Worm (Caenorhabditis elegans): ENCODE measurements around the gene kle-2.

Gene kle-2

ce11 chrIII:7925968-7926367, 15.5 kb upstream of the kle-2 start:
- TF ChIP-seq ceh-58 (GFP tag; IDR thresholded peaks at IDR 0.05) (no peak), hmg-1.2 (GFP tag; IDR thresholded peaks at IDR 0.05) (peak; percentile 36; the same call in 1 of the 2 replicates), Y56A3A.18 (GFP tag; IDR thresholded peaks at IDR 0.05) (no peak), zfh-2 (GFP tag; conservative IDR thresholded peaks at IDR 0.05) (no peak)

ce11 chrIII:7928549-7929129, 12.9 kb upstream of the kle-2 start, which contains the start of the genes C29E4.13 and npp-15:
TSS of gene C29E4.13 (minus strand) at chrIII:7928717.
TSS of gene npp-15 (plus strand) at chrIII:7929043.
- TF ChIP-seq lsy-27 (tag; optimal IDR thresholded peaks at IDR 0.05; ENCODE audit: borderline replicate concordance, insufficient read depth) (no peak), madf-8 (GFP tag; conservative IDR thresholded peaks at IDR 0.05) (peak; percentile 55), B0261.1 (tag; optimal IDR thresholded peaks at IDR 0.05) (no peak), atf-7 (tag; optimal IDR thresholded peaks at IDR 0.05) (no peak), B0336.3 (GFP tag; IDR thresholded peaks at IDR 0.05) (no peak), D2030.7 (GFP tag; IDR thresholded peaks at IDR 0.05) (peak; percentile 50), snpc-3.4 (tag; optimal IDR thresholded peaks at IDR 0.05) (no peak), xnd-1 (tag; optimal IDR thresholded peaks at IDR 0.05) (peak; percentile 60), lin-40 (tag; optimal IDR thresholded peaks at IDR 0.05) (no peak), mxl-1 (tag; optimal IDR thresholded peaks at IDR 0.05) (no peak), ekl-4 (GFP tag; IDR thresholded peaks at IDR 0.05) (no peak), chd-7 (tag; optimal IDR thresholded peaks at IDR 0.05) (no peak), F57C9.4 (tag; optimal IDR thresholded peaks at IDR 0.05) (no peak), ceh-100 (GFP tag; IDR thresholded peaks at IDR 0.05) (no peak), pha-4 (tag; optimal IDR thresholded peaks at IDR 0.05) (no peak), egl-18 (GFP tag; IDR thresholded peaks at IDR 0.05) (no peak), Y53F4B.3 (GFP tag; IDR thresholded peaks at IDR 0.05) (no peak), hrde-1 (tag; optimal IDR thresholded peaks at IDR 0.05; ENCODE audit: borderline replicate concordance) (no peak), T26A5.8 (tag; optimal IDR thresholded peaks at IDR 0.05) (no peak), snpc-1.3 (tag; optimal IDR thresholded peaks at IDR 0.05; ENCODE audit: insufficient read depth) (no peak), unc-130 (GFP tag; optimal IDR thresholded peaks at IDR 0.05) (peak; percentile 9), cebp-1 (GFP tag; IDR thresholded peaks at IDR 0.05) (no peak), cebp-1 (tag; optimal IDR thresholded peaks at IDR 0.05) (peak; percentile 18), mcd-1 (GFP tag; IDR thresholded peaks at IDR 0.05) (no peak), Y95B8A.8 (GFP tag; IDR thresholded peaks at IDR 0.05) (no peak), madf-6 (GFP tag; IDR thresholded peaks at IDR 0.05) (peak; percentile 80), ztf-6 (GFP tag; IDR thresholded peaks at IDR 0.05) (no peak), efl-1 (GFP tag; optimal IDR thresholded peaks at IDR 0.05) (peak; percentile 87), nhr-120 (GFP tag; IDR thresholded peaks at IDR 0.05) (no peak), sea-2 (GFP tag; IDR thresholded peaks at IDR 0.05) (no peak), B0035.1 (tag; optimal IDR thresholded peaks at IDR 0.05) (no peak), F33H1.4 (GFP tag; IDR thresholded peaks at IDR 0.05) (peak; percentile 82), tbp1 (GFP tag; optimal IDR thresholded peaks at IDR 0.05) (peak; percentile 1), K11D2.4 (GFP tag; IDR thresholded peaks at IDR 0.05) (no peak), tlf-1 (GFP tag; optimal IDR thresholded peaks at IDR 0.05) (no peak), rcor-1 (GFP tag; IDR thresholded peaks at IDR 0.05) (no peak), akir-1 (GFP tag; optimal IDR thresholded peaks at IDR 0.05) (no peak), egrh-3 (GFP tag; IDR thresholded peaks at IDR 0.05) (no peak), F22D6.2 (tag; optimal IDR thresholded peaks at IDR 0.05) (no peak), lsl-1 (GFP tag; optimal IDR thresholded peaks at IDR 0.05) (peak; percentile 73), ztf-28 (GFP tag; IDR thresholded peaks at IDR 0.05) (no peak), attf-3 (GFP tag; conservative IDR thresholded peaks at IDR 0.05) (peak; percentile 53; the same call in 1 of the 2 replicates), K12H6.12 (tag; optimal IDR thresholded peaks at IDR 0.05) (no peak)

All from whole organism, young adult.